Worm (Caenorhabditis elegans): ENCODE measurements around the gene mdt-17.

The mdt-17 gene

ce11 chrV:20225312-20225711 lies 41.7 kb downstream of the mdt-17 start (continued):
- TF ChIP-seq hlh-11 (tag; optimal IDR thresholded peaks at IDR 0.05) (peak; percentile 22), ceh-44 (GFP tag; IDR thresholded peaks at IDR 0.05) (no peak), daf-16 (GFP tag; optimal IDR thresholded peaks at IDR 0.05) (no peak), daf-16 (tag; optimal IDR thresholded peaks at IDR 0.05) (peak; percentile 69), lin-38 (GFP tag; IDR thresholded peaks at IDR 0.05) (no peak), unc-39 (tag; optimal IDR thresholded peaks at IDR 0.05) (no peak), mes-2 (tag; optimal IDR thresholded peaks at IDR 0.05; ENCODE audit: poor library complexity, severe bottlenecking) (peak; percentile 1), ZK546.5 (tag; optimal IDR thresholded peaks at IDR 0.05) (no peak)

ce11 chrV:20223725-20224124 lies 43.3 kb downstream of the mdt-17 start:
- no peak for TF ChIP-seq attf-4 (tag; optimal IDR thresholded peaks at IDR 0.05)
- no peak for TF ChIP-seq ceh-62 (tag; optimal IDR thresholded peaks at IDR 0.05)
- TF ChIP-seq unc-39 (tag; optimal IDR thresholded peaks at IDR 0.05): no peak
- no peak for TF ChIP-seq rbr-2 (tag; optimal IDR thresholded peaks at IDR 0.05)
- TF ChIP-seq ZK337.2 (GFP tag; IDR thresholded peaks at IDR 0.05): no peak
- TF ChIP-seq nhr-25 (tag; optimal IDR thresholded peaks at IDR 0.05; ENCODE audit: borderline replicate concordance, insufficient read depth): no peak
- TF ChIP-seq lin-1 (GFP tag; IDR thresholded peaks at IDR 0.05): no peak
- TF ChIP-seq fkh-10 (GFP tag; optimal IDR thresholded peaks at IDR 0.05): no peak
- TF ChIP-seq zip-2 (tag; optimal IDR thresholded peaks at IDR 0.05): no peak

DNA sequence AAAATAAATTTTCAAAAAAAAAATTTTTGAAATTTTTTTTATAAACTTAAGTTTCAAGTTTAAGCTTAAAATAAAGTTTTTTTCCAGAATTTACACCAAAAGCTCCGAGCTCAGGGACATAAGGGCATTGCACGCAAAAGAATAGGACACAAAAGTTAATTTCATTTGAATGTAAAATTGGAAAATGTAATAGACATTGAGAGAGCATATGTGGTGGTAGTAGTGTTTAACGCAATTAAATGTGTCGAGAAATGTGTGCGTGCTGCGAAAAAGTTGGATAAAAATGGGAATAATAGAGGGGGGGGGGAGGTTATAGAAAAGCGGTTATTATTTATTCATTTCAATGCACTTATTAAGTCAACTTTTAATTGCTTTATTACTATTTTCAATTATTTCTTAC lies 46.4 kb downstream of the mdt-17 start:
- TF ChIP-seq rbr-2 (tag; optimal IDR thresholded peaks at IDR 0.05) (no peak), madf-5 (GFP tag; IDR thresholded peaks at IDR 0.05) (no peak), nhr-111 (GFP tag; optimal IDR thresholded peaks at IDR 0.05) (no peak), duxl-1 (tag; optimal IDR thresholded peaks at IDR 0.05; ENCODE audit: poor library complexity) (no peak), snpc-1.2 (GFP tag; IDR thresholded peaks at IDR 0.05) (no peak), Y5F2A.4 (GFP tag; optimal IDR thresholded peaks at IDR 0.05) (no peak), ZK546.5 (tag; optimal IDR thresholded peaks at IDR 0.05) (no peak), php-3 (GFP tag; IDR thresholded peaks at IDR 0.05) (no peak), arid-1 (GFP tag; conservative IDR thresholded peaks at IDR 0.05) (no peak), nhr-237 (tag; optimal IDR thresholded peaks at IDR 0.05) (no peak), mes-2 (tag; optimal IDR thresholded peaks at IDR 0.05; ENCODE audit: poor library complexity, severe bottlenecking) (no peak), madf-9 (GFP tag; conservative IDR thresholded peaks at IDR 0.05) (no peak), T26A8.4 (GFP tag; IDR thresholded peaks at IDR 0.05) (no peak), gei-8 (GFP tag; optimal IDR thresholded peaks at IDR 0.05) (no peak), ama-1 (optimal IDR thresholded peaks at IDR 0.05) (no peak)

ce11 chrV:20215197-20215596 lies 51.9 kb downstream of the mdt-17 start, which contains the start of gene Y113G7B.11:
Gene Y113G7B.11 (minus strand): TSS chrV:20215297.
- TF ChIP-seq T26A8.4 (GFP tag; IDR thresholded peaks at IDR 0.05): no peak
- no peak for TF ChIP-seq nhr-48 (tag; optimal IDR thresholded peaks at IDR 0.05)
- no peak for TF ChIP-seq daf-16 (GFP tag; optimal IDR thresholded peaks at IDR 0.05)
- no peak for TF ChIP-seq daf-16 (tag; optimal IDR thresholded peaks at IDR 0.05)
- no peak for TF ChIP-seq D1046.2 (GFP tag; IDR thresholded peaks at IDR 0.05)

- TF ChIP-seq lin-38 (GFP tag; IDR thresholded peaks at IDR 0.05) (no peak), daf-16 (GFP tag; optimal IDR thresholded peaks at IDR 0.05) (no peak), daf-16 (tag; optimal IDR thresholded peaks at IDR 0.05) (peak; percentile 79)
Observed at ce11 chrV:20213097-20213496, 54.0 kb downstream of the mdt-17 start.

ce11 chrV:20212584-20212983 lies 54.5 kb downstream of the mdt-17 start, which contains the start of gene Y113G7B.12:
Gene Y113G7B.12 (minus strand): TSS chrV:20212684.
- no peak for TF ChIP-seq skn-1 (tag; optimal IDR thresholded peaks at IDR 0.05)
- TF ChIP-seq aha-1 (tag): peak; percentile 44
- TF ChIP-seq fkh-10 (GFP tag; optimal IDR thresholded peaks at IDR 0.05): no peak
- TF ChIP-seq attf-4 (tag; optimal IDR thresholded peaks at IDR 0.05): no peak
- no peak for TF ChIP-seq mxl-2 (GFP tag; conservative IDR thresholded peaks at IDR 0.05)

Data from whole organism, L4 larva.